Worm (Caenorhabditis elegans) whole organism, L4/young adult: ENCODE results near the gene C08E8.10.

ENCODE experiments used
- W03F9.2 ChIP-seq: fragments of 150-350 bp; optimal IDR thresholded peaks from 2 replicates; lab custom pipeline; 2014; ENCODE audit warnings: missing biosample characterization, missing genetic modification characterization
- him-1 ChIP-seq: sonication (generic microtip); optimal IDR thresholded peaks from 2 replicates; lab custom pipeline; 2016; ENCODE audit warnings: missing genotype, missing genetic modification reagents, missing genetic modification characterization, missing compliant biosample characterization

- TF ChIP-seq W03F9.2 (tag; lab: Kevin White, UChicago): no peak
- TF ChIP-seq him-1 (tag; lab: Kevin White, UChicago): no peak
Observed at ce11 chrV:18359888-18360287, 20.2 kb upstream of the C08E8.10 start, which contains the start of gene C08E8.5.
